Worm (Caenorhabditis elegans): Measurements from ENCODE around the gene F49C12.2.

ce11 chrIV:9251079-9251478 lies 48.0 kb downstream of the F49C12.2 start, which contains the start of gene Y11D7A.8:
- no peak for TF ChIP-seq sptf-2 (GFP tag; optimal IDR thresholded peaks at IDR 0.05)
- no peak for TF ChIP-seq nfya-2 (GFP tag; IDR thresholded peaks at IDR 0.05)
- TF ChIP-seq ztf-25 (GFP tag; IDR thresholded peaks at IDR 0.05), result no peak
- no peak for TF ChIP-seq snpc-4 (GFP tag; optimal IDR thresholded peaks at IDR 0.05)
- TF ChIP-seq snpc-4 (tag; optimal IDR thresholded peaks at IDR 0.05), result no peak
- no peak for TF ChIP-seq Y95B8A.8 (GFP tag; IDR thresholded peaks at IDR 0.05)
- no peak for TF ChIP-seq xnd-1 (tag; optimal IDR thresholded peaks at IDR 0.05)
- no peak for TF ChIP-seq ceh-27 (GFP tag; optimal IDR thresholded peaks at IDR 0.05)
- no peak for TF ChIP-seq zim-3 (tag; optimal IDR thresholded peaks at IDR 0.05)
- TF ChIP-seq ets-4 (GFP tag; optimal IDR thresholded peaks at IDR 0.05), result no peak

Measured in whole organism, young adult.